Worm (Caenorhabditis elegans) whole organism, L4 larva: ENCODE data around the gene K10G9.2.

Experiments
- F49E8.2 ChIP-seq: sonication (generic microtip); optimal IDR thresholded peaks from 2 replicates; lab custom pipeline; 2016; ENCODE audit warnings: missing compliant biosample characterization, mild to moderate bottlenecking, missing genetic modification characterization, borderline replicate concordance
- T20F7.1 ChIP-seq: fragments of 200-800 bp; sonication (Bioruptor generic); optimal IDR thresholded peaks from 2 replicates; lab custom pipeline; 2018; ENCODE audit warnings: mild to moderate bottlenecking, missing genetic modification characterization, missing compliant biosample characterization
- Y105C5A.15 ChIP-seq: fragments of 200-800 bp; sonication (Bioruptor generic); IDR thresholded peaks from 2 replicates; pipeline ENCODE4 v1.3.6; 2022; ENCODE audit warnings: missing genetic modification characterization, missing compliant biosample characterization
- aha-1 ChIP-seq: fragments of 150-350 bp; peaks from one replicate; lab custom pipeline; 2014; ENCODE audit warnings: missing biosample characterization, missing genetic modification characterization
- ces-1 ChIP-seq: fragments of 150-350 bp; sonication (generic microtip); optimal IDR thresholded peaks from 4 replicates; lab custom pipeline; 2014; ENCODE audit warnings: missing biosample characterization, missing genetic modification reagents, missing genetic modification characterization
- daf-16 ChIP-seq, 3 experiments: sonication (generic microtip); optimal IDR thresholded peaks; 2 replicates each; lab custom pipeline; 2016 to 2017; ENCODE audit warnings: missing genetic modification characterization in 3 of 3, missing genetic modification reagents in 3 of 3, mild to moderate bottlenecking in 2 of 3, missing compliant biosample characterization in 2 of 3, missing biosample characterization in 1 of 3, moderate library complexity in 1 of 3
- dmd-8 ChIP-seq: fragments of 200-800 bp; sonication (Bioruptor generic); IDR thresholded peaks from 2 replicates; pipeline ENCODE4 v1.3.6; 2022; ENCODE audit warnings: missing genetic modification characterization, missing compliant biosample characterization
- dpl-1 ChIP-seq: fragments of 150-350 bp; optimal IDR thresholded peaks from 2 replicates; lab custom pipeline; 2014; ENCODE audit warnings: missing biosample characterization, missing genetic modification reagents, missing genetic modification characterization
- egl-43 ChIP-seq: fragments of 200-800 bp; sonication (Bioruptor generic); IDR thresholded peaks from 2 replicates; pipeline ENCODE4 v1.3.6; 2022; ENCODE audit warnings: missing genetic modification reagents, missing genetic modification characterization, missing compliant biosample characterization
- gei-8 ChIP-seq: fragments of 200-800 bp; sonication (Bioruptor generic); optimal IDR thresholded peaks from 2 replicates; lab custom pipeline; 2018; ENCODE audit warnings: mild to moderate bottlenecking, missing genetic modification characterization, missing compliant biosample characterization
- hif-1 ChIP-seq, 2 experiments: sonication (generic microtip); optimal IDR thresholded peaks; 2 replicates each; lab custom pipeline; 2016 to 2017; ENCODE audit warnings: missing compliant biosample characterization in 2 of 2, missing genetic modification characterization in 2 of 2, missing genetic modification reagents in 2 of 2, missing genotype in 2 of 2, mild to moderate bottlenecking in 1 of 2
- hlh-11 ChIP-seq: fragments of 200-800 bp; sonication (Bioruptor generic); optimal IDR thresholded peaks from 2 replicates; lab custom pipeline; 2018; ENCODE audit warnings: mild to moderate bottlenecking, missing genetic modification characterization, missing compliant biosample characterization
- hlh-30 ChIP-seq: sonication (generic microtip); optimal IDR thresholded peaks from 2 replicates; lab custom pipeline; 2017; ENCODE audit warnings: antibody characterized with exemption, mild to moderate bottlenecking, missing genetic modification characterization, missing compliant biosample characterization; ENCODE audit not compliant: insufficient read depth
- lin-1 ChIP-seq: fragments of 200-800 bp; sonication (Bioruptor generic); IDR thresholded peaks from 2 replicates; pipeline ENCODE4 v1.3.6; 2022; ENCODE audit warnings: missing genetic modification reagents, missing genetic modification characterization, missing compliant biosample characterization
- lin-38 ChIP-seq: fragments of 200-800 bp; sonication (Bioruptor generic); IDR thresholded peaks from 2 replicates; pipeline ENCODE4 v1.3.6; 2022; ENCODE audit warnings: missing genetic modification reagents, missing genetic modification characterization, missing compliant biosample characterization
- lir-3 ChIP-seq: sonication (generic microtip); optimal IDR thresholded peaks from 2 replicates; lab custom pipeline; 2016; ENCODE audit warnings: mild to moderate bottlenecking, missing genetic modification characterization, missing compliant biosample characterization
- lsy-2 ChIP-seq, 2 experiments: fragments of 150-350 bp in 1 of 2; sonication (generic microtip) in 1 of 2; optimal IDR thresholded peaks; 2 replicates each; lab custom pipeline; 2014 to 2017; ENCODE audit warnings: missing biosample characterization in 2 of 2, missing genetic modification characterization in 2 of 2
- madf-9 ChIP-seq: fragments of 200-800 bp; sonication (Bioruptor generic); conservative IDR thresholded peaks from 2 replicates; pipeline ENCODE4 v1.3.6; 2022; ENCODE audit warnings: missing genetic modification reagents, missing genetic modification characterization, missing compliant biosample characterization
- mep-1 ChIP-seq: fragments of 150-350 bp; sonication (generic microtip); optimal IDR thresholded peaks from 3 replicates; lab custom pipeline; 2014; ENCODE audit warnings: missing biosample characterization, missing genetic modification characterization
- mes-2 ChIP-seq: sonication (generic microtip); optimal IDR thresholded peaks from 2 replicates; lab custom pipeline; 2016; ENCODE audit warnings: missing genotype, mild to moderate bottlenecking, missing genetic modification characterization, missing compliant biosample characterization; ENCODE audit not compliant: poor library complexity, severe bottlenecking
- mxl-2 ChIP-seq: fragments of 200-800 bp; sonication (Bioruptor generic); conservative IDR thresholded peaks from 2 replicates; pipeline ENCODE4 v1.3.6; 2022; ENCODE audit warnings: missing genetic modification reagents, missing genetic modification characterization, missing compliant biosample characterization
- nhr-10 ChIP-seq: fragments of 150-350 bp; optimal IDR thresholded peaks from 2 replicates; lab custom pipeline; 2014; ENCODE audit warnings: missing biosample characterization, missing genetic modification characterization
- nhr-102 ChIP-seq: sonication (generic microtip); optimal IDR thresholded peaks from 2 replicates; lab custom pipeline; 2016; ENCODE audit warnings: mild to moderate bottlenecking, missing genetic modification characterization, moderate library complexity, missing compliant biosample characterization
- nhr-11 ChIP-seq: fragments of 150-350 bp; optimal IDR thresholded peaks from 2 replicates; lab custom pipeline; 2014; ENCODE audit warnings: missing biosample characterization, missing genetic modification characterization
- nhr-111 ChIP-seq: fragments of 200-800 bp; sonication (Bioruptor generic); optimal IDR thresholded peaks from 2 replicates; lab custom pipeline; 2018; ENCODE audit warnings: mild to moderate bottlenecking, missing genetic modification characterization, missing compliant biosample characterization
- nhr-28 ChIP-seq: fragments of 150-350 bp; optimal IDR thresholded peaks from 2 replicates; lab custom pipeline; 2014; ENCODE audit warnings: missing biosample characterization, missing genetic modification characterization
- nhr-6 ChIP-seq: fragments of 150-350 bp; optimal IDR thresholded peaks from 2 replicates; lab custom pipeline; 2014; ENCODE audit warnings: missing biosample characterization, missing genetic modification characterization
- nhr-76 ChIP-seq: fragments of 150-350 bp; optimal IDR thresholded peaks from 2 replicates; lab custom pipeline; 2014; ENCODE audit warnings: missing biosample characterization, missing genetic modification characterization
- nhr-77 ChIP-seq: fragments of 150-350 bp; optimal IDR thresholded peaks from 2 replicates; lab custom pipeline; 2014; ENCODE audit warnings: missing biosample characterization, missing genetic modification characterization
- pqm-1 ChIP-seq: sonication (generic microtip); optimal IDR thresholded peaks from 2 replicates; lab custom pipeline; 2017; ENCODE audit warnings: missing biosample characterization, missing genetic modification characterization
- saeg-2 ChIP-seq: fragments of 200-800 bp; sonication (Bioruptor generic); IDR thresholded peaks from 2 replicates; pipeline ENCODE4 v1.3.6; 2022; ENCODE audit warnings: missing genetic modification reagents, missing genetic modification characterization, missing compliant biosample characterization
- set-16 ChIP-seq: fragments of 200-800 bp; sonication (Bioruptor generic); IDR thresholded peaks from 2 replicates; pipeline ENCODE4 v1.3.6; 2022; ENCODE audit warnings: missing genetic modification reagents, missing genetic modification characterization, missing compliant biosample characterization
- unc-130 ChIP-seq: sonication (generic microtip); optimal IDR thresholded peaks from 2 replicates; lab custom pipeline; 2016; ENCODE audit warnings: missing genetic modification reagents, missing genetic modification characterization, missing compliant biosample characterization
- unc-39 ChIP-seq: sonication (generic microtip); optimal IDR thresholded peaks from 2 replicates; lab custom pipeline; 2017; ENCODE audit warnings: missing biosample characterization, missing genetic modification characterization
- unc-62 ChIP-seq, 3 experiments: fragments of 150-350 bp in 1 of 3; sonication (generic microtip); optimal IDR thresholded peaks in 2 of 3; peaks in 1 of 3; 1 replicate in 1 of 3; 2 replicates in 2 of 3; lab custom pipeline; 2014 to 2017; ENCODE audit warnings: missing biosample characterization in 3 of 3, missing genetic modification characterization in 3 of 3, missing genetic modification reagents in 3 of 3, missing genotype in 1 of 3
- vab-7 ChIP-seq: fragments of 200-800 bp; sonication (Bioruptor generic); IDR thresholded peaks from 2 replicates; pipeline ENCODE4 v1.3.6; 2022; ENCODE audit warnings: missing genetic modification reagents, missing genetic modification characterization, missing compliant biosample characterization
- zag-1 ChIP-seq: fragments of 150-350 bp; optimal IDR thresholded peaks from 2 replicates; lab custom pipeline; 2014; ENCODE audit warnings: missing biosample characterization, missing genetic modification characterization
- zfp-2 ChIP-seq: sonication (generic microtip); optimal IDR thresholded peaks from 2 replicates; lab custom pipeline; 2016; ENCODE audit warnings: mild to moderate bottlenecking, missing genetic modification characterization, missing compliant biosample characterization
- zfp-3 ChIP-seq: fragments of 200-800 bp; sonication (Bioruptor generic); conservative IDR thresholded peaks from 2 replicates; pipeline ENCODE4 v1.3.6; 2022; ENCODE audit warnings: missing genetic modification reagents, missing genetic modification characterization, missing compliant biosample characterization
- zip-11 ChIP-seq: fragments of 200-800 bp; sonication (Bioruptor generic); IDR thresholded peaks from 2 replicates; pipeline ENCODE4 v1.3.6; 2022; ENCODE audit warnings: missing genetic modification characterization, missing compliant biosample characterization
- ztf-11 ChIP-seq: fragments of 150-350 bp; optimal IDR thresholded peaks from 2 replicates; lab custom pipeline; 2014; ENCODE audit warnings: missing biosample characterization, missing genetic modification characterization

K10G9.2 gene

DNA sequence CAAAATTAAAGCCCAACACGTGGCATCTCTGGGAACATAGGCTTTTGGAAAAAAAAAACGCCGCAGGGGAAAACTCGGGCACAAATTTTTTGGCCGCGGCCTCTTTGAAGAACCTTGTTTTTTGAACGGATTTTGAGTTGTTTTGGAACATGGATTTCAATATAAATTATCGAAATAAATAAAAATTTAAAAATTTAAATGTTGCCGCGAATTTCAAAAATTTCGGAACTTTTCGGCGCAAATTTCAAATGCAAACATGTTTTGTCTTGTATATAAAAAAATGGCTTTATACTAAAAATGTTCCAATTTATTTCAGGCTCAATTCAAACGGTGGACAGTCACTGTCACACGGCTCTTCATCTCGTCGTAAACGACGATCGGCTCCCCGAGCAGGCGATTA is 41.7 kb upstream of the K10G9.2 start:
- TF ChIP-seq aha-1 (peak; percentile 95), mes-2 (no peak), zip-11 (GFP tag; lab: Robert Waterston, UW) (no peak), ces-1 (GFP tag; lab: Kevin White, UChicago) (no peak)
- TF ChIP-seq, all 104 proteins: peak for 1

- TF ChIP-seq nhr-111 (no peak), egl-43 (peak; percentile 62; the same call in 1 of the 2 replicates), Y105C5A.15 (GFP tag; lab: Robert Waterston, UW) (no peak), hlh-11 (peak; percentile 23), vab-7 (GFP tag; lab: Robert Waterston, UW) (no peak), lin-38 (GFP tag; lab: Robert Waterston, UW) (peak; percentile 93), unc-39 (no peak), mep-1 (tag; lab: Kevin White, UChicago) (no peak), nhr-28 (tag; lab: Kevin White, UChicago) (peak; percentile 12), zag-1 (tag; lab: Kevin White, UChicago) (no peak), mes-2 (peak; percentile 73), ztf-11 (tag; lab: Kevin White, UChicago) (no peak), set-16 (GFP tag; lab: Robert Waterston, UW) (peak; percentile 75), T20F7.1 (GFP tag; lab: Kevin White, UChicago) (no peak), nhr-10 (tag; lab: Kevin White, UChicago) (no peak), nhr-77 (tag; lab: Kevin White, UChicago) (peak; percentile 17), nhr-76 (tag; lab: Kevin White, UChicago) (no peak), hlh-30 (no peak), hif-1 (tag; optimal IDR thresholded peaks at IDR 0.05; lab: Kevin White, UChicago) (peak in 1 of 2 experiments; percentile 1), unc-62 (GFP tag; optimal IDR thresholded peaks at IDR 0.05 in 1 of 2; lab: Kevin White, UChicago) (peak in 1 of 2 experiments; percentile 90), unc-62 (tag; optimal IDR thresholded peaks at IDR 0.05; lab: Kevin White, UChicago) (no peak), lsy-2 (tag; optimal IDR thresholded peaks at IDR 0.05; lab: Kevin White, UChicago) (peak in 1 of 2 experiments; percentile 53), zfp-2 (no peak), dpl-1 (peak; percentile 73), mxl-2 (GFP tag; lab: Robert Waterston, UW) (no peak)
Measured at ce11 chrIII:10248441-10249137, 37.1 kb upstream of the K10G9.2 start, which contains the start of the genes div-1 and cor-1. TSS of gene div-1 (minus strand) at chrIII:10248559. TSS of gene cor-1 (plus strand) at chrIII:10249111.

DNA sequence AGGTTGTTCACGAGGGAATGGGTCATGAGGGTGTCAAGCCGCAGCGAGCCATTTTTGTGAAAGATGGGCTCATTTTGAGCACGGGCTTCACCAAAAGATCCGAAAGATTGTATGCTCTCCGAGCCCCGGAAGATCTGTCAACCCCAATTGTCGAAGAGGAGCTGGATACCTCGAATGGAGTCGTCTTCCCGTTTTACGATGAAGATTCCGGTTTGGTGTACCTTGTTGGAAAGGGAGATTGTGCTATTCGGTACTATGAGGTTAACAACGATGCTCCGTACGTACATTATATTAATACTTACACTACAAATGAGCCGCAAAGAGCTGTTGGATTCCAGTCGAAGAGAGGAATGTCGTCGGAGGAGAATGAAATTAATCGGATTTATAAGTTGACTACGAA is 34.6 kb upstream of the K10G9.2 start:
- TF ChIP-seq gei-8 (no peak), aha-1 (peak; percentile 95)

- TF ChIP-seq pqm-1 (tag; lab: Kevin White, UChicago) (no peak), unc-62 (GFP tag; optimal IDR thresholded peaks at IDR 0.05 in 1 of 2; lab: Kevin White, UChicago) (peak in 1 of 2 experiments; percentile 1), unc-62 (tag; optimal IDR thresholded peaks at IDR 0.05; lab: Kevin White, UChicago) (no peak), nhr-6 (tag; lab: Kevin White, UChicago) (no peak), saeg-2 (GFP tag; lab: Robert Waterston, UW) (no peak), nhr-102 (tag; lab: Kevin White, UChicago) (no peak), madf-9 (GFP tag; lab: Robert Waterston, UW) (no peak), set-16 (GFP tag; lab: Robert Waterston, UW) (peak; percentile 75), egl-43 (0 out of 2 replicates have a peak, but pooled peaks have one; percentile 14), dpl-1 (no peak), F49E8.2 (no peak), lir-3 (tag; lab: Kevin White, UChicago) (no peak), nhr-11 (tag; lab: Kevin White, UChicago) (no peak), zfp-3 (GFP tag; lab: Robert Waterston, UW) (no peak), unc-130 (no peak), lin-1 (GFP tag; lab: Robert Waterston, UW) (no peak), dmd-8 (GFP tag; lab: Robert Waterston, UW) (no peak), daf-16 (GFP tag; optimal IDR thresholded peaks at IDR 0.05; lab: Kevin White, UChicago) (no peak), daf-16 (tag; optimal IDR thresholded peaks at IDR 0.05; lab: Kevin White, UChicago) (no peak), hif-1 (tag; optimal IDR thresholded peaks at IDR 0.05; lab: Kevin White, UChicago) (no peak)
Measured at ce11 chrIII:10253334-10253733, 32.4 kb upstream of the K10G9.2 start.
